Fruit fly (Drosophila melanogaster) whole organism, embryonic: ENCODE results near the gene CG5846.

ENCODE experiments used
- Atf-2 ChIP-seq: fragments of 200-800 bp; sonication (Bioruptor generic); optimal IDR thresholded peaks from 2 replicates; lab custom pipeline; 2016; ENCODE audit warnings: missing biosample characterization, missing genetic modification characterization
- Awh ChIP-seq: fragments of 200-800 bp; sonication (Bioruptor generic); IDR thresholded peaks from 2 replicates; pipeline ENCODE4, ENCODE4 v1.3.6; 2022; ENCODE audit warnings: missing biosample characterization, missing genetic modification characterization
- BEAF-32 ChIP-seq: fragments of 200-800 bp; sonication (Bioruptor generic); optimal IDR thresholded peaks from 3 replicates; lab custom pipeline; 2017; ENCODE audit warnings: missing biosample characterization, missing genetic modification characterization, mild to moderate bottlenecking, moderate library complexity, missing genetic modification reagents
- Bteb2 ChIP-seq: fragments of 200-800 bp; sonication (Bioruptor generic); optimal IDR thresholded peaks from 2 replicates; lab custom pipeline; 2016; ENCODE audit warnings: missing biosample characterization, missing genetic modification characterization
- CG12769 ChIP-seq: fragments of 200-800 bp; sonication (Bioruptor generic); optimal IDR thresholded peaks from 2 replicates; lab custom pipeline; 2019; ENCODE audit warnings: missing biosample characterization, mild to moderate bottlenecking, missing genetic modification characterization, moderate library complexity
- CG13123 ChIP-seq: fragments of 200-800 bp; sonication (Bioruptor generic); optimal IDR thresholded peaks from 2 replicates; lab custom pipeline; 2016; ENCODE audit warnings: missing biosample characterization, missing genetic modification characterization
- CG18476 ChIP-seq: fragments of 200-800 bp; sonication (Bioruptor generic); optimal IDR thresholded peaks from 2 replicates; lab custom pipeline; 2016; ENCODE audit warnings: missing biosample characterization, mild to moderate bottlenecking, missing genetic modification characterization
- CG33213 ChIP-seq: fragments of 200-800 bp; sonication (Bioruptor generic); optimal IDR thresholded peaks from 3 replicates; lab custom pipeline; 2016; ENCODE audit warnings: missing biosample characterization, missing genetic modification characterization
- CG33557 ChIP-seq: fragments of 200-800 bp; sonication (Bioruptor generic); optimal IDR thresholded peaks from 2 replicates; lab custom pipeline; 2019; ENCODE audit warnings: missing biosample characterization, mild to moderate bottlenecking, missing genetic modification characterization, moderate library complexity
- CG3407 ChIP-seq: fragments of 200-800 bp; sonication (Bioruptor generic); optimal IDR thresholded peaks from 2 replicates; lab custom pipeline; 2018; ENCODE audit warnings: missing biosample characterization, mild to moderate bottlenecking, missing genetic modification characterization
- CG3838 ChIP-seq: fragments of 200-800 bp; sonication (Bioruptor generic); optimal IDR thresholded peaks from 3 replicates; lab custom pipeline; 2016; ENCODE audit warnings: missing biosample characterization, missing genetic modification characterization
- CG6813 ChIP-seq: fragments of 200-800 bp; sonication (Bioruptor generic); optimal IDR thresholded peaks from 2 replicates; lab custom pipeline; 2017; ENCODE audit warnings: missing biosample characterization, missing genetic modification characterization, mild to moderate bottlenecking, moderate library complexity, missing genetic modification reagents
- CG7357 ChIP-seq: fragments of 200-800 bp; sonication (Bioruptor generic); IDR thresholded peaks from 3 replicates; pipeline ENCODE4 v1.3.6; 2022; ENCODE audit warnings: missing biosample characterization, missing genetic modification characterization
- CG8290 ChIP-seq, 3 experiments: fragments of 200-800 bp; sonication (Bioruptor generic); optimal IDR thresholded peaks; 2 replicates each; lab custom pipeline; 2016 to 2019; ENCODE audit warnings: missing biosample characterization in 3 of 3, missing genetic modification characterization in 3 of 3, mild to moderate bottlenecking in 2 of 3, moderate library complexity in 1 of 3
- CG9215 ChIP-seq: fragments of 200-800 bp; sonication (Bioruptor generic); IDR thresholded peaks from 2 replicates; pipeline ENCODE4 v1.3.6; 2022; ENCODE audit warnings: missing biosample characterization, missing genetic modification characterization
- CG9437 ChIP-seq: fragments of 200-800 bp; sonication (Bioruptor generic); optimal IDR thresholded peaks from 2 replicates; lab custom pipeline; 2018; ENCODE audit warnings: missing biosample characterization, mild to moderate bottlenecking, missing genetic modification characterization
- CG9727 ChIP-seq: fragments of 200-800 bp; sonication (Bioruptor generic); optimal IDR thresholded peaks from 3 replicates; lab custom pipeline; 2017; ENCODE audit warnings: missing biosample characterization, mild to moderate bottlenecking, missing genetic modification characterization
- D19A ChIP-seq: fragments of 200-800 bp; optimal IDR thresholded peaks from 3 replicates; lab custom pipeline; 2019; ENCODE audit warnings: missing biosample characterization, mild to moderate bottlenecking, missing genetic modification characterization, moderate library complexity
- Ets65A ChIP-seq: fragments of 200-800 bp; sonication (Bioruptor generic); peaks from one replicate; lab custom pipeline; 2016; ENCODE audit warnings: missing biosample characterization, missing genetic modification characterization
- HHEX ChIP-seq: fragments of 200-800 bp; sonication (Bioruptor generic); optimal IDR thresholded peaks from 3 replicates; lab custom pipeline; 2017; ENCODE audit warnings: missing biosample characterization, mild to moderate bottlenecking, missing genetic modification characterization, missing genetic modification reagents
- Hmx ChIP-seq: fragments of 200-800 bp; sonication (Bioruptor generic); optimal IDR thresholded peaks from 2 replicates; lab custom pipeline; 2016; ENCODE audit warnings: missing biosample characterization, missing genetic modification characterization
- Hr3 ChIP-seq: fragments of 200-800 bp; sonication (Bioruptor generic); optimal IDR thresholded peaks from 3 replicates; lab custom pipeline; 2016; ENCODE audit warnings: missing biosample characterization, missing genetic modification characterization
- Hr51 ChIP-seq, 2 experiments: fragments of 200-800 bp; sonication (Bioruptor generic); optimal IDR thresholded peaks; 2 replicates in 1 of 2; 3 replicates in 1 of 2; lab custom pipeline; 2016 to 2018; ENCODE audit warnings: missing biosample characterization in 2 of 2, missing genetic modification characterization in 2 of 2, mild to moderate bottlenecking in 1 of 2, moderate library complexity in 1 of 2
- Hsf ChIP-seq: fragments of 200-800 bp; sonication (Bioruptor generic); optimal IDR thresholded peaks from 3 replicates; lab custom pipeline; 2016; ENCODE audit warnings: missing biosample characterization, missing genetic modification characterization
- Jarid2 ChIP-seq: fragments of 200-800 bp; sonication (Bioruptor generic); optimal IDR thresholded peaks from 3 replicates; lab custom pipeline; 2017; ENCODE audit warnings: mild to moderate bottlenecking, missing biosample characterization, missing genetic modification reagents, missing genetic modification characterization
- Kr ChIP-seq: fragments of 200-800 bp; sonication (Bioruptor generic); optimal IDR thresholded peaks from 2 replicates; lab custom pipeline; 2017; ENCODE audit warnings: missing biosample characterization, mild to moderate bottlenecking, missing genetic modification characterization
- Lhr ChIP-seq: fragments of 200-800 bp; sonication (Bioruptor generic); optimal IDR thresholded peaks from 3 replicates; lab custom pipeline; 2017; ENCODE audit warnings: mild to moderate bottlenecking, missing biosample characterization, missing genetic modification reagents, missing genetic modification characterization
- MBD-R2 ChIP-seq: fragments of 200-800 bp; sonication (Bioruptor generic); IDR thresholded peaks from 2 replicates; pipeline ENCODE4 v1.3.6; 2022; ENCODE audit warnings: missing biosample characterization, missing genetic modification characterization
- MTF-1 ChIP-seq: fragments of 200-800 bp; sonication (Bioruptor generic); optimal IDR thresholded peaks from 2 replicates; lab custom pipeline; 2018; ENCODE audit warnings: missing biosample characterization, mild to moderate bottlenecking, missing genetic modification characterization, borderline replicate concordance
- Rx ChIP-seq: fragments of 200-800 bp; sonication (Bioruptor generic); IDR thresholded peaks from 2 replicates; pipeline ENCODE4 v1.3.6; 2022; ENCODE audit warnings: missing biosample characterization, missing genetic modification characterization
- Spps ChIP-seq: fragments of 200-800 bp; sonication (Bioruptor generic); optimal IDR thresholded peaks from 2 replicates; lab custom pipeline; 2018; ENCODE audit warnings: missing biosample characterization, mild to moderate bottlenecking, missing genetic modification characterization
- Tbp ChIP-seq: fragments of >200 bp; optimal IDR thresholded peaks from 2 replicates; lab custom pipeline; 2018; ENCODE audit warnings: missing biosample characterization, missing genetic modification characterization
- Trl ChIP-seq, 3 experiments: fragments of >200 bp in 2 of 3; fragments of 200-800 bp in 1 of 3; sonication (Bioruptor generic) in 1 of 3; optimal IDR thresholded peaks; 2 replicates in 1 of 3; 3 replicates in 2 of 3; lab custom pipeline; 2016 to 2017; ENCODE audit warnings: missing biosample characterization in 1 of 3, missing genetic modification characterization in 1 of 3
- Xrp1 ChIP-seq: fragments of 200-800 bp; sonication (Bioruptor generic); IDR thresholded peaks from 2 replicates; pipeline ENCODE4 v1.3.6; 2022; ENCODE audit warnings: missing biosample characterization, missing genetic modification characterization
- al ChIP-seq: fragments of 200-800 bp; sonication (Bioruptor generic); IDR thresholded peaks from 2 replicates; pipeline ENCODE4 v1.3.6; 2022; ENCODE audit warnings: missing biosample characterization, missing genetic modification characterization
- az2 ChIP-seq: fragments of 200-800 bp; sonication (Bioruptor generic); optimal IDR thresholded peaks from 3 replicates; lab custom pipeline; 2016; ENCODE audit warnings: missing biosample characterization, missing genetic modification characterization
- bcd ChIP-seq: fragments of 200-800 bp; sonication (Bioruptor generic); optimal IDR thresholded peaks from 2 replicates; lab custom pipeline; 2017; ENCODE audit warnings: missing biosample characterization, mild to moderate bottlenecking, missing genetic modification characterization
- br ChIP-seq: fragments of >200 bp; optimal IDR thresholded peaks from 2 replicates; lab custom pipeline; 2017
- ci ChIP-seq: fragments of 200-800 bp; sonication (Bioruptor generic); IDR thresholded peaks from 3 replicates; pipeline ENCODE4 v1.3.6; 2022; ENCODE audit warnings: missing biosample characterization, missing genetic modification characterization
- crol ChIP-seq: fragments of 200-800 bp; sonication (Bioruptor generic); IDR thresholded peaks from 2 replicates; pipeline ENCODE4 v1.3.6; 2022; ENCODE audit warnings: missing biosample characterization, missing genetic modification characterization
- dm ChIP-seq: fragments of 200-800 bp; sonication (Bioruptor generic); optimal IDR thresholded peaks from 3 replicates; lab custom pipeline; 2016; ENCODE audit warnings: missing biosample characterization, missing genetic modification characterization
- fu2 ChIP-seq: fragments of 200-800 bp; sonication (Bioruptor generic); optimal IDR thresholded peaks from 2 replicates; lab custom pipeline; 2016; ENCODE audit warnings: missing biosample characterization, missing genetic modification characterization
- gsb-n ChIP-seq: fragments of 200-800 bp; sonication (Bioruptor generic); optimal IDR thresholded peaks from 3 replicates; lab custom pipeline; 2018; ENCODE audit warnings: missing biosample characterization, mild to moderate bottlenecking, missing genetic modification characterization
- org-1 ChIP-seq: fragments of 200-800 bp; sonication (Bioruptor generic); optimal IDR thresholded peaks from 2 replicates; lab custom pipeline; 2017; ENCODE audit warnings: missing biosample characterization, missing genetic modification characterization
- pum ChIP-seq: fragments of 200-800 bp; sonication (Bioruptor generic); optimal IDR thresholded peaks from 2 replicates; lab custom pipeline; 2016; ENCODE audit warnings: missing biosample characterization, missing genetic modification characterization
- salm ChIP-seq: fragments of 200-800 bp; sonication (Bioruptor generic); optimal IDR thresholded peaks from 2 replicates; lab custom pipeline; 2018; ENCODE audit warnings: missing biosample characterization, mild to moderate bottlenecking, missing genetic modification characterization
- slp2 ChIP-seq: fragments of 200-800 bp; sonication (Bioruptor generic); optimal IDR thresholded peaks from 2 replicates; lab custom pipeline; 2016; ENCODE audit warnings: missing biosample characterization, missing genetic modification characterization
- sna ChIP-seq: fragments of 200-800 bp; sonication (Bioruptor generic); IDR thresholded peaks from 2 replicates; pipeline ENCODE4 v1.3.6; 2022; ENCODE audit warnings: missing biosample characterization, missing genetic modification characterization; ENCODE audit not compliant: partially characterized antibody
- stc ChIP-seq: fragments of 200-800 bp; sonication (Bioruptor generic); IDR thresholded peaks from 2 replicates; pipeline ENCODE4 v1.3.6; 2022; ENCODE audit warnings: missing biosample characterization, missing genetic modification characterization
- tup ChIP-seq: fragments of 200-800 bp; sonication (Bioruptor generic); optimal IDR thresholded peaks from 2 replicates; lab custom pipeline; 2016; ENCODE audit warnings: missing biosample characterization, mild to moderate bottlenecking, missing genetic modification characterization, moderate library complexity
- vnd ChIP-seq: fragments of 200-800 bp; sonication (Bioruptor generic); IDR thresholded peaks from 3 replicates; pipeline ENCODE4 v1.3.6; 2022; ENCODE audit warnings: missing biosample characterization, missing genetic modification characterization; ENCODE audit not compliant: partially characterized antibody

The CG5846 gene

dm6 chr2L:9996553-9996952, 39.5 kb upstream of the CG5846 start (continued):
- TF ChIP-seq CG9727 (GFP tag; lab: Kevin White, UChicago) (peak; percentile 57), fu2 (GFP tag; lab: Kevin White, UChicago) (no peak), Jarid2 (GFP tag; lab: Kevin White, UChicago) (no peak), CG6813 (GFP tag; lab: Kevin White, UChicago) (no peak), crol (GFP tag; lab: Robert Waterston, UW) (no peak), CG12769 (tag; lab: Kevin White, UChicago) (no peak), CG3838 (GFP tag; lab: Kevin White, UChicago) (no peak), org-1 (GFP tag; lab: Kevin White, UChicago) (no peak), CG9215 (GFP tag; lab: Robert Waterston, UW) (no peak), CG33557 (GFP tag; lab: Kevin White, UChicago) (peak; percentile 16), MTF-1 (GFP tag; lab: Kevin White, UChicago) (no peak), CG9437 (GFP tag; lab: Kevin White, UChicago) (peak; percentile 20), CG33213 (GFP tag; lab: Kevin White, UChicago) (no peak), bcd (no peak), sna (GFP tag; lab: Robert Waterston, UW) (no peak), Tbp (GFP tag; lab: Kevin White, UChicago) (no peak), az2 (peak; percentile 53), BEAF-32 (GFP tag; lab: Kevin White, UChicago) (peak; percentile 14), Bteb2 (GFP tag; lab: Kevin White, UChicago) (no peak), Ets65A (GFP tag; lab: Kevin White, UChicago) (peak; percentile 55), ci (GFP tag; lab: Robert Waterston, UW) (no peak), Atf-2 (peak; percentile 12), D19A (tag; lab: Kevin White, UChicago) (peak; percentile 27), Spps (tag; lab: Kevin White, UChicago) (no peak), MBD-R2 (GFP tag; lab: Robert Waterston, UW) (no peak), Xrp1 (GFP tag; lab: Robert Waterston, UW) (peak; percentile 22; the same call in 1 of the 2 replicates), CG13123 (GFP tag; lab: Kevin White, UChicago) (no peak), HHEX (GFP tag; lab: Kevin White, UChicago) (no peak), Trl (optimal IDR thresholded peaks at IDR 0.05; lab: Kevin White, UChicago) (no peak), Trl (GFP tag; optimal IDR thresholded peaks at IDR 0.05; lab: Kevin White, UChicago) (no peak), pum (GFP tag; lab: Kevin White, UChicago) (peak; percentile 30), Hr3 (GFP tag; lab: Kevin White, UChicago) (peak; percentile 33), Hr51 (GFP tag; optimal IDR thresholded peaks at IDR 0.05; lab: Kevin White, UChicago) (peak in 1 of 2 experiments; percentile 2), gsb-n (tag; lab: Kevin White, UChicago) (no peak), Hmx (GFP tag; lab: Kevin White, UChicago) (no peak), stc (GFP tag; lab: Robert Waterston, UW) (no peak), slp2 (GFP tag; lab: Kevin White, UChicago) (no peak), dm (GFP tag; lab: Kevin White, UChicago) (no peak), CG3407 (GFP tag; lab: Kevin White, UChicago) (no peak), br (no peak), CG8290 (GFP tag; optimal IDR thresholded peaks at IDR 0.05; lab: Kevin White, UChicago) (no peak), CG8290 (tag; optimal IDR thresholded peaks at IDR 0.05; lab: Kevin White, UChicago) (peak in 1 of 2 experiments; percentile 68), Lhr (GFP tag; lab: Kevin White, UChicago) (peak; percentile 10), Rx (GFP tag; lab: Robert Waterston, UW) (no peak), Hsf (GFP tag; lab: Kevin White, UChicago) (peak; percentile 6), vnd (GFP tag; lab: Robert Waterston, UW) (no peak), al (no peak), CG7357 (GFP tag; lab: Robert Waterston, UW) (no peak), salm (tag; lab: Kevin White, UChicago) (no peak), Kr (GFP tag; lab: Kevin White, UChicago) (no peak), Awh (no peak), CG18476 (no peak), tup (GFP tag; lab: Kevin White, UChicago) (no peak)
